Fruit fly (Drosophila melanogaster): ENCODE results near the gene CG14071.

Gene CG14071

dm6 chr2L:10888827-10889226, at the start of gene CG14071:
Gene CG14071 (minus strand): TSS chr2L:10888927.
- TF ChIP-seq ttk (optimal IDR thresholded peaks at IDR 0.05) (no peak), Myc (optimal IDR thresholded peaks at IDR 0.05) (no peak), Sin3A (optimal IDR thresholded peaks at IDR 0.05) (no peak), h (optimal IDR thresholded peaks at IDR 0.05) (no peak), insv (optimal IDR thresholded peaks at IDR 0.05) (no peak), psq (optimal IDR thresholded peaks at IDR 0.05) (no peak)

- TF ChIP-seq Sin3A (optimal IDR thresholded peaks at IDR 0.05) (no peak), Myc (optimal IDR thresholded peaks at IDR 0.05) (no peak), h (optimal IDR thresholded peaks at IDR 0.05) (no peak), psq (optimal IDR thresholded peaks at IDR 0.05) (no peak), insv (optimal IDR thresholded peaks at IDR 0.05) (no peak), ttk (optimal IDR thresholded peaks at IDR 0.05) (no peak)
These were observed 47.6 kb upstream of the CG14071 start, which contains the start of gene CG14072 for dm6 chr2L:10936362-10936761. Gene CG14072 (plus strand): TSS chr2L:10936662.

dm6 chr2L:10910548-10910947, 21.8 kb upstream of the CG14071 start, which contains the start of gene CG14069:
Gene CG14069 (minus strand): TSS chr2L:10910648.
- TF ChIP-seq ttk (optimal IDR thresholded peaks at IDR 0.05), result no peak
- no peak for TF ChIP-seq Myc (optimal IDR thresholded peaks at IDR 0.05)
- no peak for TF ChIP-seq h (optimal IDR thresholded peaks at IDR 0.05)

- TF ChIP-seq psq (optimal IDR thresholded peaks at IDR 0.05) (no peak), ttk (optimal IDR thresholded peaks at IDR 0.05) (no peak), Myc (optimal IDR thresholded peaks at IDR 0.05) (no peak), insv (optimal IDR thresholded peaks at IDR 0.05) (no peak), h (optimal IDR thresholded peaks at IDR 0.05) (no peak), Sin3A (optimal IDR thresholded peaks at IDR 0.05) (no peak)
These were observed 20.1 kb upstream of the CG14071 start, which contains the start of gene CG7309 for dm6 chr2L:10908793-10909192. Gene CG7309 (minus strand): TSS chr2L:10908893.

- TF ChIP-seq ttk (optimal IDR thresholded peaks at IDR 0.05) (no peak), h (optimal IDR thresholded peaks at IDR 0.05) (no peak), Sin3A (optimal IDR thresholded peaks at IDR 0.05) (no peak), Myc (optimal IDR thresholded peaks at IDR 0.05) (no peak), psq (optimal IDR thresholded peaks at IDR 0.05) (no peak), insv (optimal IDR thresholded peaks at IDR 0.05) (no peak)
These were observed 13.0 kb upstream of the CG14071 start, which contains the start of gene CG14070 for dm6 chr2L:10901685-10902084. Gene CG14070 (minus strand): TSS chr2L:10901785.

dm6 chr2L:10869867-10870266, 18.9 kb downstream of the CG14071 start, which contains the start of gene CG12517:
Gene CG12517 (plus strand): TSS chr2L:10870167.
- no peak for TF ChIP-seq Sin3A (optimal IDR thresholded peaks at IDR 0.05)
- TF ChIP-seq h (optimal IDR thresholded peaks at IDR 0.05), result no peak

- TF ChIP-seq psq (optimal IDR thresholded peaks at IDR 0.05) (no peak), Sin3A (optimal IDR thresholded peaks at IDR 0.05) (no peak), Myc (optimal IDR thresholded peaks at IDR 0.05) (no peak), insv (optimal IDR thresholded peaks at IDR 0.05) (no peak), ttk (optimal IDR thresholded peaks at IDR 0.05) (no peak), h (optimal IDR thresholded peaks at IDR 0.05) (no peak)
These were observed 30.4 kb downstream of the CG14071 start, which contains the start of the genes aurB and Stam for dm6 chr2L:10858064-10859047. Gene aurB (minus strand): TSS chr2L:10858094. Gene Stam (plus strand): TSS chr2L:10858536.

dm6 chr2L:10856328-10856942, 32.3 kb downstream of the CG14071 start, which contains the start of gene Dnz1:
Gene Dnz1 (minus strand): TSS chr2L:10856644.
- TF ChIP-seq h (optimal IDR thresholded peaks at IDR 0.05) (no peak), Sin3A (optimal IDR thresholded peaks at IDR 0.05) (no peak), insv (optimal IDR thresholded peaks at IDR 0.05) (no peak), ttk (optimal IDR thresholded peaks at IDR 0.05) (no peak), Myc (optimal IDR thresholded peaks at IDR 0.05) (no peak), psq (optimal IDR thresholded peaks at IDR 0.05) (no peak)

- no peak for TF ChIP-seq Myc (optimal IDR thresholded peaks at IDR 0.05)
- TF ChIP-seq h (optimal IDR thresholded peaks at IDR 0.05), result no peak
- TF ChIP-seq insv (optimal IDR thresholded peaks at IDR 0.05), result no peak
- no peak for TF ChIP-seq psq (optimal IDR thresholded peaks at IDR 0.05)
- no peak for TF ChIP-seq Sin3A (optimal IDR thresholded peaks at IDR 0.05)
- TF ChIP-seq ttk (optimal IDR thresholded peaks at IDR 0.05), result no peak
These were observed 37.3 kb downstream of the CG14071 start for dm6 chr2L:10851336-10851862.

- no peak for TF ChIP-seq psq (optimal IDR thresholded peaks at IDR 0.05)
- no peak for TF ChIP-seq h (optimal IDR thresholded peaks at IDR 0.05)
- TF ChIP-seq Sin3A (optimal IDR thresholded peaks at IDR 0.05), result no peak
- no peak for TF ChIP-seq ttk (optimal IDR thresholded peaks at IDR 0.05)
- no peak for TF ChIP-seq insv (optimal IDR thresholded peaks at IDR 0.05)
- TF ChIP-seq Myc (optimal IDR thresholded peaks at IDR 0.05), result no peak
These were observed 38.3 kb downstream of the CG14071 start, which contains the start of gene porin for dm6 chr2L:10850320-10850990. Gene porin (minus strand): TSS chr2L:10850848.

dm6 chr2L:10849511-10850191, 39.1 kb downstream of the CG14071 start, which contains the start of gene SmydA-3:
Gene SmydA-3 (plus strand): TSS chr2L:10850141.
- TF ChIP-seq h (optimal IDR thresholded peaks at IDR 0.05) (no peak), Sin3A (optimal IDR thresholded peaks at IDR 0.05) (no peak), psq (optimal IDR thresholded peaks at IDR 0.05) (no peak), Myc (optimal IDR thresholded peaks at IDR 0.05) (no peak), ttk (optimal IDR thresholded peaks at IDR 0.05) (no peak), insv (optimal IDR thresholded peaks at IDR 0.05) (no peak)
